Worm (Caenorhabditis elegans): ENCODE results near the gene R155.5.
A peak's percentile ranks its signal among the peaks of the same experiment; 100 is the strongest.

R155.5 gene

ce11 chrIII:2006937-2007336 lies 36.6 kb upstream of the R155.5 start:
- no peak for TF ChIP-seq ets-5 (GFP tag; IDR thresholded peaks at IDR 0.05)
- TF ChIP-seq efl-1 (optimal IDR thresholded peaks at IDR 0.05), result no peak
- no peak for TF ChIP-seq efl-1 (GFP tag; optimal IDR thresholded peaks at IDR 0.05 in 1 of 2)
- TF ChIP-seq ceh-63 (GFP tag; optimal IDR thresholded peaks at IDR 0.05), result no peak
- TF ChIP-seq unc-130 (tag; optimal IDR thresholded peaks at IDR 0.05), result no peak
- TF ChIP-seq efl-3 (GFP tag; optimal IDR thresholded peaks at IDR 0.05), result no peak

ce11 chrIII:2005729-2006128 lies 35.4 kb upstream of the R155.5 start, which contains the start of gene Y39A3B.1:
Y39A3B.1 (plus strand) TSS chrIII:2006029.
- TF ChIP-seq pag-3 (tag; optimal IDR thresholded peaks at IDR 0.05; ENCODE audit: borderline replicate concordance, insufficient read depth) (no peak), egl-27 (tag; optimal IDR thresholded peaks at IDR 0.05) (no peak), fkh-4 (tag; optimal IDR thresholded peaks at IDR 0.05; ENCODE audit: borderline replicate concordance) (no peak), unc-98 (GFP tag; IDR thresholded peaks at IDR 0.05) (no peak), nhr-47 (tag; optimal IDR thresholded peaks at IDR 0.05) (no peak), lsy-2 (tag; optimal IDR thresholded peaks at IDR 0.05) (no peak), ceh-63 (GFP tag; optimal IDR thresholded peaks at IDR 0.05) (no peak), nhr-12 (tag; optimal IDR thresholded peaks at IDR 0.05) (no peak), skn-1 (tag; optimal IDR thresholded peaks at IDR 0.05) (no peak), C04F5.9 (tag; optimal IDR thresholded peaks at IDR 0.05) (no peak), nhr-90 (tag; optimal IDR thresholded peaks at IDR 0.05; ENCODE audit: poor library complexity) (no peak), ama-1 (optimal IDR thresholded peaks at IDR 0.05) (no peak), lin-13 (GFP tag; optimal IDR thresholded peaks at IDR 0.05) (no peak)

- TF ChIP-seq sox-4 (tag; optimal IDR thresholded peaks at IDR 0.05) (no peak), ceh-82 (tag; optimal IDR thresholded peaks at IDR 0.05) (no peak), efl-1 (optimal IDR thresholded peaks at IDR 0.05) (no peak), efl-1 (GFP tag; optimal IDR thresholded peaks at IDR 0.05 in 1 of 2) (no peak), hpl-2 (GFP tag; optimal IDR thresholded peaks at IDR 0.05) (no peak), jun-1 (tag; optimal IDR thresholded peaks at IDR 0.05) (no peak), sptf-1 (tag; optimal IDR thresholded peaks at IDR 0.05) (no peak), C16A3.4 (tag; optimal IDR thresholded peaks at IDR 0.05) (no peak), fkh-4 (tag; optimal IDR thresholded peaks at IDR 0.05; ENCODE audit: borderline replicate concordance) (no peak), vab-15 (tag; optimal IDR thresholded peaks at IDR 0.05) (no peak), ztf-11 (tag; optimal IDR thresholded peaks at IDR 0.05) (no peak), skn-1 (tag; optimal IDR thresholded peaks at IDR 0.05) (no peak), dsc-1 (tag; optimal IDR thresholded peaks at IDR 0.05) (no peak), aha-1 (tag; optimal IDR thresholded peaks at IDR 0.05) (no peak), unc-62 (GFP tag; optimal IDR thresholded peaks at IDR 0.05) (no peak), fkh-10 (GFP tag; optimal IDR thresholded peaks at IDR 0.05) (no peak), irx-1 (tag; optimal IDR thresholded peaks at IDR 0.05) (no peak), ztf-4 (tag; optimal IDR thresholded peaks at IDR 0.05) (no peak), tbx-2 (tag; optimal IDR thresholded peaks at IDR 0.05) (no peak), mef-2 (tag; optimal IDR thresholded peaks at IDR 0.05) (no peak), hlh-17 (GFP tag; optimal IDR thresholded peaks at IDR 0.05; ENCODE audit: borderline replicate concordance) (no peak)
These were observed 30.9 kb upstream of the R155.5 start for ce11 chrIII:2001210-2001609.

- no peak for TF ChIP-seq alr-1 (tag; optimal IDR thresholded peaks at IDR 0.05; ENCODE audit: borderline replicate concordance)
- peak; percentile 1 for TF ChIP-seq nhr-85 (tag)
These were observed 27.2 kb upstream of the R155.5 start, which contains the start of gene lgc-42 for ce11 chrIII:1997569-1997968. lgc-42 (plus strand) TSS chrIII:1997869.

ce11 chrIII:1989940-1990339 lies 19.6 kb upstream of the R155.5 start:
- TF ChIP-seq ztf-11 (tag; optimal IDR thresholded peaks at IDR 0.05) (no peak), lin-39 (tag; optimal IDR thresholded peaks at IDR 0.05) (no peak), lin-35 (GFP tag; optimal IDR thresholded peaks at IDR 0.05) (no peak), snpc-4 (tag; optimal IDR thresholded peaks at IDR 0.05) (no peak)
